Worm (Caenorhabditis elegans) whole organism, L3 larva: ENCODE measurements around the gene M106.2.

ENCODE experiments used
- aly-2 ChIP-seq: fragments of 150-350 bp; optimal IDR thresholded peaks from 2 replicates; lab custom pipeline; 2014; ENCODE audit warnings: missing biosample characterization, missing genetic modification characterization
- fos-1 ChIP-seq: fragments of 150-350 bp; optimal IDR thresholded peaks from 2 replicates; lab custom pipeline; 2014; ENCODE audit warnings: missing biosample characterization, missing genetic modification characterization
- nhr-12 ChIP-seq: fragments of 150-350 bp; optimal IDR thresholded peaks from 2 replicates; lab custom pipeline; 2014; ENCODE audit warnings: missing biosample characterization, missing genetic modification characterization
- nhr-25 ChIP-seq: sonication (generic microtip); optimal IDR thresholded peaks from 2 replicates; lab custom pipeline; 2017; ENCODE audit warnings: missing biosample characterization, missing genetic modification characterization
- nhr-77 ChIP-seq: fragments of 150-350 bp; optimal IDR thresholded peaks from 2 replicates; lab custom pipeline; 2014; ENCODE audit warnings: missing biosample characterization, missing genetic modification characterization
- pha-4 ChIP-seq: fragments of 150-350 bp; optimal IDR thresholded peaks from 2 replicates; lab custom pipeline; 2014; ENCODE audit warnings: missing biosample characterization, missing genetic modification reagents, missing genetic modification characterization
- sea-2 ChIP-seq: fragments of 150-350 bp; sonication (generic microtip); optimal IDR thresholded peaks from 4 replicates; lab custom pipeline; 2014; ENCODE audit warnings: missing biosample characterization, missing genetic modification reagents, missing genetic modification characterization
- snpc-4 ChIP-seq: fragments of 150-350 bp; optimal IDR thresholded peaks from 2 replicates; lab custom pipeline; 2014; ENCODE audit warnings: missing biosample characterization, missing genetic modification characterization
- unc-62 ChIP-seq: fragments of 150-350 bp; sonication (generic microtip); optimal IDR thresholded peaks from 4 replicates; lab custom pipeline; 2014; ENCODE audit warnings: missing biosample characterization, missing genetic modification reagents, missing genetic modification characterization
- ztf-4 ChIP-seq: fragments of 150-350 bp; optimal IDR thresholded peaks from 2 replicates; lab custom pipeline; 2014; ENCODE audit warnings: missing biosample characterization, missing genetic modification characterization

ce11 chrII:10887097-10887496 is 37.3 kb upstream of the M106.2 start:
- no peak for TF ChIP-seq unc-62 (GFP tag; lab: Kevin White, UChicago)
- TF ChIP-seq snpc-4, result no peak
- TF ChIP-seq sea-2 (GFP tag; lab: Kevin White, UChicago), result no peak
- no peak for TF ChIP-seq fos-1 (tag; lab: Kevin White, UChicago)
- TF ChIP-seq nhr-77 (tag; lab: Kevin White, UChicago), result no peak
- no peak for TF ChIP-seq ztf-4 (tag; lab: Kevin White, UChicago)
- no peak for TF ChIP-seq aly-2 (tag; lab: Kevin White, UChicago)
- no peak for TF ChIP-seq pha-4 (tag; lab: Kevin White, UChicago)
- TF ChIP-seq nhr-25 (tag; lab: Kevin White, UChicago), result peak; percentile 69
- TF ChIP-seq nhr-12 (tag; lab: Kevin White, UChicago), result no peak
